Worm (Caenorhabditis elegans) whole organism, mixed stage, embryonic: Measurements from ENCODE around the gene rpn-5.

Experiments
- ces-1 ChIP-seq: fragments of 150-350 bp; optimal IDR thresholded peaks from 2 replicates; lab custom pipeline; 2014; ENCODE audit warnings: missing biosample characterization, missing genetic modification reagents, missing genetic modification characterization
- hlh-1 ChIP-seq: fragments of 150-350 bp; optimal IDR thresholded peaks from 2 replicates; lab custom pipeline; 2014; ENCODE audit warnings: missing biosample characterization, missing genetic modification reagents, missing genetic modification characterization
- lin-13 ChIP-seq: fragments of 150-350 bp; optimal IDR thresholded peaks from 2 replicates; lab custom pipeline; 2014; ENCODE audit warnings: missing biosample characterization, missing genetic modification characterization
- lsy-2 ChIP-seq: fragments of 150-350 bp; optimal IDR thresholded peaks from 2 replicates; lab custom pipeline; 2014; ENCODE audit warnings: missing biosample characterization, missing genetic modification characterization
- pha-4 ChIP-seq: fragments of 150-350 bp; optimal IDR thresholded peaks from 2 replicates; lab custom pipeline; 2018; ENCODE audit warnings: missing biosample characterization, missing genetic modification reagents, missing genetic modification characterization
- snpc-4 ChIP-seq: fragments of 150-350 bp; optimal IDR thresholded peaks from 2 replicates; lab custom pipeline; 2014; ENCODE audit warnings: missing biosample characterization, missing genetic modification characterization
- sptf-1 ChIP-seq: sonication (generic microtip); optimal IDR thresholded peaks from 2 replicates; lab custom pipeline; 2017; ENCODE audit warnings: mild to moderate bottlenecking, missing genetic modification characterization, moderate library complexity, missing compliant biosample characterization
- unc-62 ChIP-seq: fragments of 150-350 bp; optimal IDR thresholded peaks from 2 replicates; lab custom pipeline; 2014; ENCODE audit warnings: missing biosample characterization, missing genetic modification reagents, missing genetic modification characterization
- ztf-11 ChIP-seq: fragments of 150-350 bp; optimal IDR thresholded peaks from 2 replicates; lab custom pipeline; 2014; ENCODE audit warnings: missing biosample characterization, missing genetic modification characterization

DNA sequence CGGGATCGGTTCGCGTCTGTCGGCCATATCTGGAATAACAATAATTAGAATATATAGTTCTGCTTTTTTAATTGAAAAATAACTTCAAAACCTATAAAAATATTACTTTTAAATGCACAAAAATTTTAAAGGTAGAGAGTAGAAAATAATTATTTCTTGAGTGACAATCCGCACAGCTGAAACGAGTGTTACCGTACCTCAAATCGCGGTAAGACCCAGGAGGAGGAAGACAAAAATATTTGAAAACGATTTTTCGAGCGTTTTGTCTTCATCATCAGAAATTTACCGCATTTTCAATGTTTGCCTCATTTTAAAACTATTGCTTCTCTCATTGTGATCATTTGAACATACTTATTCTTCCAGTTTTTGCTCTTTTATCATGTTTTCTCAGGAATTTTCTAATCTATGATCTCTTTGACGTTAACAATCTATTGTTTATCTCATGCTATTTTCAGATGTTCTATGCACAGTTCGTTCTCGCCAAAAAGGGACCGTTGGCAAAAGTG is at the start of gene rpn-5, which contains the start of gene scc-1:
- TF ChIP-seq sptf-1 (tag; lab: Kevin White, UChicago) (peak; percentile 8), ces-1 (GFP tag; lab: Kevin White, UChicago) (peak; percentile 80), snpc-4 (no peak), lsy-2 (tag; lab: Kevin White, UChicago) (peak; percentile 99), unc-62 (GFP tag; lab: Kevin White, UChicago) (peak; percentile 88), hlh-1 (tag; lab: Kevin White, UChicago) (peak; percentile 43), lin-13 (peak; percentile 42), ztf-11 (tag; lab: Kevin White, UChicago) (no peak), pha-4 (tag; lab: Kevin White, UChicago) (peak; percentile 85)
